Worm (Caenorhabditis elegans) whole organism, L4/young adult: ENCODE measurements around the gene frpr-3.
A peak's percentile ranks its signal among the peaks of the same experiment; 100 is the strongest.

Source experiments
- W03F9.2 ChIP-seq: fragments of 150-350 bp; optimal IDR thresholded peaks from 2 replicates; lab custom pipeline; 2014; ENCODE audit warnings: missing biosample characterization, missing genetic modification characterization
- dao-5 ChIP-seq: sonication (generic microtip); optimal IDR thresholded peaks from 2 replicates; lab custom pipeline; 2016; ENCODE audit warnings: missing genotype, missing genetic modification characterization, moderate library complexity, missing compliant biosample characterization
- him-1 ChIP-seq: sonication (generic microtip); optimal IDR thresholded peaks from 2 replicates; lab custom pipeline; 2016; ENCODE audit warnings: missing genotype, missing genetic modification reagents, missing genetic modification characterization, missing compliant biosample characterization

Gene frpr-3

DNA sequence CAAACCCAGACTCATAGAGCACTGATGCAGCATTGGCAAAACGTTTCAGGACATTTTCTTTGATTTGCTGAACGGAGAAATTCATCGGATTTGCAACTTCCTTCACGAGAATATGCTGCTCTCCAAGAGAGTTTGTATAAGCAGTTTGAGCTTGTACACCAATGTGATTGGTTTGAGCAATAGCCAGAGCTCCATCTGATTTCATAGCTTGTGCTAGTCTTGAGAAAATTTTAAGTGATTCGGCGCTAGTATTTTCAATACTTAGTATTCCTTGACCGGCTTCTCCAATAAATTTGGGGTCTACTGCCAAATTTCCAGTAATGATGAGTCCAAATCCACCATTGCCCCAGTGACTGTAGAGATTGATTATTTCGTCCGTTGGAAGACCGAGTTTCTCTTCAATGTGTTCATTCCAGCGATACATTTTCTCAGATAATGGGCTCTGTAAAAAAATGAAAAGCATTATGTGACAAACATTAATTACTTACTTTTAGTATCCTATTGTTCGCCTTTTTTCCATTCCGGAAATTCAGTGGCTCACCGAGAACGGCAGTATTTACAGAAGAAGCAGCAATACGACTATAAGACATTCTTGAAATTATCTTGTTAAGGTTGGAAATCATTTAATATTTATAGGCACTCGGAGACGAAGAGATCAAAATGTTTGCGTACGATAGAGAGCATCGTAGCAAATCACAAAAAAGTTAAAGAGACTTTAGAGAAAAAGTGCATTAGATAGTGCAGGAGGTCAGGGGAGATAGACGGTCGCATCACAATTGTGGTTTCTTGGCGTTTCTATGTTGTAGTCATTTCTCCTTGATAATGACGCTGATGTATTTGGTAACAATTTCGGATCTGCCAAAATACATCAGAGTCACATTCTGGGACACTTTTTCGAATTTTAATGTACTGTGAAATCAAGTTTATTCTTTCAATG, 38.5 kb downstream of the frpr-3 start, which contains the start of gene ZK742.3:
ZK742.3 (minus strand) TSS at position 593 of the 937 bp plus-strand sequence.
- TF ChIP-seq W03F9.2 (tag; lab: Kevin White, UChicago), result no peak
- TF ChIP-seq dao-5, result no peak
- no peak for TF ChIP-seq him-1 (tag; lab: Kevin White, UChicago)

DNA sequence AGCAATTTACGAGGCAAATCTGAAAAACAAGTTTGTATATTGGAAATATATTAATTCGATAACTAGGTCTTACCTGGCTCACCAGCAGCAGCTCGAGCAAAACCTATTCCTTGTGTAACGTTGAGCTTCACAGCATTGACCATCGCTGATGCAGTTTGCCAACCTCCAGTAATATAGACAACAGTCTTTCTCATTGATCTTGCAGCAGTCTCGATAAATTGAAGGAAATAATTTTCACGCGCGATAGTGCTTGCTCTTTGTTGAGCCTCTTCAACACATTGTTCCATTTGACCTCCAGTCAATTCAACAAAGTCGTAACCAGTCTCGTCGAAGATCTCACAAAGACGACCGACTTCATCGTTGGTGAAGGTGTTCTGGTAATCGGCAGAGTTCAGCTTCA, 39.5 kb downstream of the frpr-3 start:
- no peak for TF ChIP-seq W03F9.2 (tag; lab: Kevin White, UChicago)
- TF ChIP-seq dao-5, result no peak
- TF ChIP-seq him-1 (tag; lab: Kevin White, UChicago), result no peak

DNA sequence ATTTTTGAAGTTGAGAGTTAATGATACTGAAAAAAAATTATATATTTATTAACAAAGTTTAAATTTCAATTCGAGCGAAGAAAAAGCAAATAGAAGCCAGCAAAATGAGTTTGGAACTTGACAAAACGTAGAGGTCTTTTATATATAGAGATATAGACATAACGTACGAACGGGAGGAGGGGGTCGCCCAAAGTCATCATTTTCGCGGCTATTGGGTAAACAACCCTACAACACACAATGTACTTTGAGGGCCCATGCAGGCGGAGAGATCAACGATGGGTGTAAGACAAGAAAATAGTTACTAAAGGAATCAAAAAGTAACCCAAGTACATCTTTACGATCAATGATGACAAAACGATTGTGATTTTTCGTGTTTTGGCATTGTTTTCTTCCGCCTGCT, 40.7 kb downstream of the frpr-3 start, which contains the start of gene ZK742.4:
ZK742.4 (minus strand) TSS at position 35 of the 400 bp plus-strand sequence.
- TF ChIP-seq W03F9.2 (tag; lab: Kevin White, UChicago), result no peak
- TF ChIP-seq dao-5, result no peak
- no peak for TF ChIP-seq him-1 (tag; lab: Kevin White, UChicago)

DNA sequence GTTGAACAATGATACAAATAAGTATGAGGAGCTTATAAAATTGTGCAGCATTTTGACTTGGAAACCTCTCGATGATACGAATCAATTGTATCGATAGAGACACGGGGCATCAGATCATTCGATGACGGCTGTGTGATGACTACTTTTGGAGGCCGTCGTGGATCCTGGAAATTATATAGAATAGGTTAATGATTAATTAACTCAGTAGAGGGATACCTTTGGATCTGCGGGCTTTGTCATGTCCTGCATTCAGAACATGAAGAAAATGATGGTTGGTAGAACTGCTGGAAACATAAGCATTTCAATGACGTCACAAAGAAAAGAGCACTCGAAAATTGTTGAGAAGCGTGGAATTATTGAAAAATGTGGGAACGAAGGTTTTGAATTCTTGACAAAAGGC, 43.5 kb downstream of the frpr-3 start, which contains the start of gene ZK742.6:
ZK742.6 (minus strand) TSS at position 342 of the 400 bp plus-strand sequence.
- TF ChIP-seq him-1 (tag; lab: Kevin White, UChicago), result no peak

DNA sequence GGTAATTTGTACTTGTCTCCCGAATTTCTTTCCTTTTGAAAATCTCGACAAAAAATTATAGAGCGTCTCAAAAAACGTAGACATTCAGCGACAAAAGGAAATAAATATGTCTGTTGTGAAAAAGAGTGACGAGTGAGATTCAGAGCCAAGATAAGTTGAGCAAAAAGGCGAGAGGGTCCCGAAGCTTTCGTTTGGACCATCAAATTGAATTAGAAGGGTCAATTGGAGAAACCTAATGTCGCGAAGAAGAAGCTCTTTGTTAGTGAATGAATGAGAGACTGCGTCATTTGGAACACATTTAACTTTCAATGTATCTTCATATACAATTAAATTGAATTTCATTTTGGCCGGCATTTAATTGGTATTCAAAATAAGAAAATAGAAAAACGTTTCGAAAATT, 45.4 kb downstream of the frpr-3 start:
- TF ChIP-seq dao-5, result no peak
- TF ChIP-seq W03F9.2 (tag; lab: Kevin White, UChicago), result no peak
- TF ChIP-seq him-1 (tag; lab: Kevin White, UChicago), result no peak

DNA sequence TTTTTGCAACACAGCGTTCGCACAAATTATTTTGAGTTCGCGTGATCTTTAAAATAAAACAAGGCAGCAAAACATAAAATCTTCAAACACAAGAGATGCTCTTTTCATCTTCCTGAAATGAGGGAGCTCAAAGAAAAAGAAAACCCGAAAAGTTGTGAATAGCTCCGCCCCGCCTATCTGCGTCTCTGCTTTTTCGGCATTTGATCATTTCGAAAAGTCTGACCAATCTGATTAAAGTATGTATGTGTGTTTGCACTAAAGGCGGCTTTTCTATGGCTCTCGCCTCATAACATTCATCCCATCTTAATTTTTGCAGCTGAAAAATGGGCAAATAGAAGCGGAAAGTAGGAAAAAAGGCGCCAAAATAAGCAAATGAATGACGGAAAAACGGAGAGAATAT, 48.5 kb downstream of the frpr-3 start:
- TF ChIP-seq W03F9.2 (tag; lab: Kevin White, UChicago), result no peak
- TF ChIP-seq dao-5, result no peak
- no peak for TF ChIP-seq him-1 (tag; lab: Kevin White, UChicago)

DNA sequence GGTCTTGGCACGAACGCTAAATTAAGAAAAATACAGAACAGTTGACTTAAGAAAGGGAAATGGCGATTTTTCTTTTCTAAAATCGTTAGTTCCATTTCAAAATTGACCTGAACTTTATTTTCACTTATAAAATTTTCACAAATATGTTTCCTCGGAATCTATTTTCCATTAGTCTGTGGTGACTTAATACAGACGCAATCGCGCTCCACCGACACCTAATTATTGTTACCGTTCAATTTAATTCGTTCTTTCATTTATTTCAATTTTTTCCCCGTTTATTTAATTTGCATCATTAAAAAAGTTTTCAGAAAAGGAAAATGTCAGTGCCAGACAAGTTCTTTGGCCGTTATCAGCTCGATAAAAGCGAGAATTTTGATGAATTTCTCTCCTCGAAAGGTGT, 49.2 kb downstream of the frpr-3 start, which contains the start of gene lbp-4:
lbp-4 (plus strand) TSS at position 309 of the 400 bp plus-strand sequence.
- peak; percentile 6 for TF ChIP-seq W03F9.2 (tag; lab: Kevin White, UChicago)
- no peak for TF ChIP-seq him-1 (tag; lab: Kevin White, UChicago)

DNA sequence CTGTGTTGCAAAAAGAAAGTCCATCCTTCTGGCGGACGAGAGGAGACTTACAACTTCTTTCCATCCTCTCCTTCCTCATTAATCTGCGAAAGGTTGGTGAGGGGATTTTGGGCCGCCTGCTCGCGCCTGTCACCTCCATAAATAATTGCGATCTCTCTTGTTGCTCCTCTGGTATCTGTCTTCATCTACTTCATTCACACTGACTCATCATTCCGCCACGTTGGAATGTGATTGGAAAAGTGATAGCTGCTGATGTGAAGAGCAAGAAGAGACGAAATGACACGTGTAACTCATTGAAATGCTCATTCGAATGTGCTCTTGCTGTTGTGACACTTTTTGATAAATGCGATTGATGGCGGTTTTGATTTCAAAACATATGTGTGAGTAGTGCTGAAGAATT, 51.6 kb downstream of the frpr-3 start:
- TF ChIP-seq dao-5 (no peak), W03F9.2 (tag; lab: Kevin White, UChicago) (no peak)
